Worm (Caenorhabditis elegans) whole organism, young adult: Measurements from ENCODE around the gene K02D10.3.

ENCODE experiments used
- B0019.2 ChIP-seq: fragments of 200-800 bp; sonication (Bioruptor generic); conservative IDR thresholded peaks from 2 replicates; pipeline ENCODE4 v1.3.6; 2022; ENCODE audit warnings: missing genetic modification reagents, missing genetic modification characterization, missing compliant biosample characterization
- B0035.1 ChIP-seq: sonication (generic microtip); optimal IDR thresholded peaks from 2 replicates; lab custom pipeline; 2016; ENCODE audit warnings: missing genetic modification characterization, mild to moderate bottlenecking, missing compliant biosample characterization, missing genotype, missing genetic modification reagents
- C06A6.2 ChIP-seq: fragments of 200-800 bp; sonication (Bioruptor generic); conservative IDR thresholded peaks from 2 replicates; pipeline ENCODE4 v1.3.6; 2022; ENCODE audit warnings: missing genetic modification characterization, missing compliant biosample characterization
- C17E4.6 ChIP-seq: fragments of 200-800 bp; sonication (Bioruptor generic); IDR thresholded peaks from 2 replicates; pipeline ENCODE4 v1.3.6; 2022; ENCODE audit warnings: missing genetic modification reagents, missing genetic modification characterization, missing compliant biosample characterization
- F22D6.2 ChIP-seq: sonication (generic microtip); optimal IDR thresholded peaks from 2 replicates; lab custom pipeline; 2016; ENCODE audit warnings: mild to moderate bottlenecking, missing genetic modification characterization, missing compliant biosample characterization
- F33H1.4 ChIP-seq: fragments of 200-800 bp; sonication (Bioruptor generic); IDR thresholded peaks from 2 replicates; pipeline ENCODE4 v1.3.6; 2022; ENCODE audit warnings: missing genetic modification reagents, missing genetic modification characterization, missing compliant biosample characterization
- F37B4.10 ChIP-seq: fragments of 200-800 bp; sonication (Bioruptor generic); IDR thresholded peaks from 2 replicates; pipeline ENCODE4 v1.3.6; 2022; ENCODE audit warnings: missing genetic modification characterization, missing compliant biosample characterization
- F39B2.1 ChIP-seq: fragments of 200-800 bp; sonication (Bioruptor generic); IDR thresholded peaks from 2 replicates; pipeline ENCODE4 v1.3.6; 2022; ENCODE audit warnings: missing genetic modification reagents, missing genetic modification characterization, missing compliant biosample characterization
- K12H6.12 ChIP-seq: fragments of 200-800 bp; sonication (Bioruptor generic); optimal IDR thresholded peaks from 2 replicates; lab custom pipeline; 2018; ENCODE audit warnings: mild to moderate bottlenecking, missing genetic modification characterization, missing compliant biosample characterization
- T26A5.8 ChIP-seq: sonication (generic microtip); optimal IDR thresholded peaks from 2 replicates; lab custom pipeline; 2016; ENCODE audit warnings: missing genetic modification characterization, missing compliant biosample characterization
- Y53F4B.3 ChIP-seq: fragments of 200-800 bp; sonication (Bioruptor generic); IDR thresholded peaks from 2 replicates; pipeline ENCODE4 v1.3.6; 2022; ENCODE audit warnings: missing genetic modification reagents, missing genetic modification characterization, missing compliant biosample characterization
- Y67H2A.10 ChIP-seq: fragments of 200-800 bp; sonication (Bioruptor generic); conservative IDR thresholded peaks from 2 replicates; pipeline ENCODE4 v1.3.6; 2022; ENCODE audit warnings: missing genetic modification reagents, missing genetic modification characterization, missing compliant biosample characterization
- Y79H2A.3 ChIP-seq: fragments of 200-800 bp; sonication (Bioruptor generic); conservative IDR thresholded peaks from 2 replicates; pipeline ENCODE4 v1.3.6; 2022; ENCODE audit warnings: missing genetic modification reagents, missing genetic modification characterization, missing compliant biosample characterization
- akir-1 ChIP-seq: fragments of 200-800 bp; sonication (Bioruptor generic); optimal IDR thresholded peaks from 2 replicates; lab custom pipeline; 2018; ENCODE audit warnings: mild to moderate bottlenecking, missing genetic modification characterization, moderate library complexity, missing compliant biosample characterization
- aptf-3 ChIP-seq: fragments of 200-800 bp; sonication (Bioruptor generic); IDR thresholded peaks from 2 replicates; pipeline ENCODE4 v1.3.6; 2022; ENCODE audit warnings: missing genetic modification characterization, missing compliant biosample characterization
- attf-3 ChIP-seq: fragments of 200-800 bp; sonication (Bioruptor generic); conservative IDR thresholded peaks from 2 replicates; pipeline ENCODE4 v1.3.6; 2022; ENCODE audit warnings: missing genetic modification reagents, missing genetic modification characterization, missing compliant biosample characterization
- bed-1 ChIP-seq: fragments of 200-800 bp; sonication (Bioruptor generic); IDR thresholded peaks from 2 replicates; pipeline ENCODE4 v1.3.6; 2022; ENCODE audit warnings: missing genetic modification reagents, missing genetic modification characterization, missing compliant biosample characterization
- bed-2 ChIP-seq: fragments of 200-800 bp; sonication (Bioruptor generic); IDR thresholded peaks from 2 replicates; pipeline ENCODE4 v1.3.6; 2022; ENCODE audit warnings: missing genetic modification reagents, missing genetic modification characterization, missing compliant biosample characterization
- cebp-1 ChIP-seq, 2 experiments: fragments of 200-800 bp in 1 of 2; sonication (Bioruptor generic) in 1 of 2; sonication (generic microtip) in 1 of 2; IDR thresholded peaks in 1 of 2; optimal IDR thresholded peaks in 1 of 2; 2 replicates each; pipeline versions ENCODE4 v1.3.6 to Lab custom; 2017 to 2022; ENCODE audit warnings: missing compliant biosample characterization in 2 of 2, missing genetic modification characterization in 2 of 2, mild to moderate bottlenecking in 1 of 2, missing genetic modification reagents in 1 of 2, moderate library complexity in 1 of 2
- ceh-27 ChIP-seq: fragments of 200-800 bp; sonication (Bioruptor generic); optimal IDR thresholded peaks from 2 replicates; lab custom pipeline; 2018; ENCODE audit warnings: mild to moderate bottlenecking, missing genetic modification characterization, moderate library complexity, missing compliant biosample characterization
- ceh-40 ChIP-seq: fragments of 200-800 bp; sonication (Bioruptor generic); IDR thresholded peaks from 2 replicates; pipeline ENCODE4 v1.3.6; 2022; ENCODE audit warnings: missing genetic modification characterization, missing compliant biosample characterization
- ceh-79 ChIP-seq: sonication (generic microtip); optimal IDR thresholded peaks from 2 replicates; lab custom pipeline; 2017; ENCODE audit warnings: mild to moderate bottlenecking, missing genetic modification characterization, missing compliant biosample characterization
- chd-7 ChIP-seq: sonication (generic microtip); optimal IDR thresholded peaks from 2 replicates; lab custom pipeline; 2016; ENCODE audit warnings: mild to moderate bottlenecking, missing genetic modification characterization, moderate library complexity, missing compliant biosample characterization
- dox-1 ChIP-seq: fragments of 200-800 bp; sonication (Bioruptor generic); IDR thresholded peaks from 2 replicates; pipeline ENCODE4 v1.3.6; 2022; ENCODE audit warnings: missing genetic modification reagents, missing genetic modification characterization, missing compliant biosample characterization
- dpl-1 ChIP-seq: fragments of 150-350 bp; optimal IDR thresholded peaks from 2 replicates; lab custom pipeline; 2014; ENCODE audit warnings: missing biosample characterization, missing genetic modification reagents, missing genetic modification characterization
- efl-1 ChIP-seq: fragments of 150-350 bp; optimal IDR thresholded peaks from 2 replicates; lab custom pipeline; 2014; ENCODE audit warnings: missing biosample characterization, missing genetic modification reagents, missing genetic modification characterization
- egl-18 ChIP-seq: fragments of 200-800 bp; sonication (Bioruptor generic); IDR thresholded peaks from 2 replicates; pipeline ENCODE4 v1.3.6; 2022; ENCODE audit warnings: missing genetic modification reagents, missing genetic modification characterization, missing compliant biosample characterization
- egl-44 ChIP-seq: fragments of 200-800 bp; sonication (Bioruptor generic); IDR thresholded peaks from 2 replicates; pipeline ENCODE4 v1.3.6; 2022; ENCODE audit warnings: missing genetic modification reagents, missing genetic modification characterization, missing compliant biosample characterization
- egrh-3 ChIP-seq: fragments of 200-800 bp; sonication (Bioruptor generic); IDR thresholded peaks from 2 replicates; pipeline ENCODE4 v1.3.6; 2022; ENCODE audit warnings: missing genetic modification reagents, missing genetic modification characterization, missing compliant biosample characterization
- ekl-4 ChIP-seq: fragments of 200-800 bp; sonication (Bioruptor generic); IDR thresholded peaks from 2 replicates; pipeline ENCODE4 v1.3.6; 2022; ENCODE audit warnings: missing genetic modification reagents, missing genetic modification characterization, missing compliant biosample characterization
- ets-4 ChIP-seq: fragments of 200-800 bp; sonication (Bioruptor generic); optimal IDR thresholded peaks from 2 replicates; lab custom pipeline; 2018; ENCODE audit warnings: mild to moderate bottlenecking, missing genetic modification characterization, missing compliant biosample characterization
- lin-40 ChIP-seq: sonication (generic microtip); optimal IDR thresholded peaks from 2 replicates; lab custom pipeline; 2016; ENCODE audit warnings: missing genetic modification characterization, mild to moderate bottlenecking, missing compliant biosample characterization, missing genotype, missing genetic modification reagents
- mcd-1 ChIP-seq: fragments of 200-800 bp; sonication (Bioruptor generic); IDR thresholded peaks from 2 replicates; pipeline ENCODE4 v1.3.6; 2022; ENCODE audit warnings: missing genetic modification reagents, missing genetic modification characterization, missing compliant biosample characterization
- nfya-2 ChIP-seq: fragments of 200-800 bp; sonication (Bioruptor generic); IDR thresholded peaks from 2 replicates; pipeline ENCODE4 v1.3.6; 2022; ENCODE audit warnings: missing genetic modification reagents, missing genetic modification characterization, missing compliant biosample characterization
- nhr-120 ChIP-seq: fragments of 200-800 bp; sonication (Bioruptor generic); IDR thresholded peaks from 2 replicates; pipeline ENCODE4 v1.3.6; 2022; ENCODE audit warnings: missing genetic modification characterization, missing compliant biosample characterization
- nhr-27 ChIP-seq: fragments of 200-800 bp; sonication (Bioruptor generic); optimal IDR thresholded peaks from 2 replicates; lab custom pipeline; 2018; ENCODE audit warnings: mild to moderate bottlenecking, missing genetic modification characterization, moderate library complexity, missing compliant biosample characterization
- rec-8 ChIP-seq, 2 experiments: sonication (generic microtip); optimal IDR thresholded peaks; 2 replicates each; lab custom pipeline; 2016; ENCODE audit warnings: mild to moderate bottlenecking in 2 of 2, missing genetic modification characterization in 2 of 2, missing genetic modification reagents in 2 of 2, missing genotype in 2 of 2, missing biosample characterization in 1 of 2, missing compliant biosample characterization in 1 of 2, moderate library complexity in 1 of 2
- repo-1 ChIP-seq: sonication (generic microtip); optimal IDR thresholded peaks from 2 replicates; lab custom pipeline; 2017; ENCODE audit warnings: mild to moderate bottlenecking, missing genetic modification characterization, missing compliant biosample characterization
- sdz-38 ChIP-seq: sonication (generic microtip); optimal IDR thresholded peaks from 2 replicates; lab custom pipeline; 2016; ENCODE audit warnings: missing genotype, missing genetic modification characterization, missing compliant biosample characterization
- snpc-1.1 ChIP-seq: sonication (generic microtip); optimal IDR thresholded peaks from 2 replicates; lab custom pipeline; 2017; ENCODE audit warnings: missing genetic modification characterization, mild to moderate bottlenecking, missing compliant biosample characterization, antibody characterized with exemption, moderate library complexity, missing genotype, missing genetic modification reagents; ENCODE audit not compliant: insufficient read depth
- snpc-1.3 ChIP-seq: sonication (generic microtip); optimal IDR thresholded peaks from 2 replicates; lab custom pipeline; 2017; ENCODE audit warnings: missing genetic modification characterization, mild to moderate bottlenecking, missing compliant biosample characterization, antibody characterized with exemption, moderate library complexity, missing genotype, missing genetic modification reagents; ENCODE audit not compliant: insufficient read depth
- snpc-3.4 ChIP-seq: sonication (generic microtip); optimal IDR thresholded peaks from 2 replicates; lab custom pipeline; 2017; ENCODE audit warnings: missing genetic modification characterization, mild to moderate bottlenecking, missing compliant biosample characterization, antibody characterized with exemption, moderate library complexity, missing genotype, missing genetic modification reagents
- tlf-1 ChIP-seq: fragments of 200-800 bp; sonication (Bioruptor generic); optimal IDR thresholded peaks from 2 replicates; lab custom pipeline; 2018; ENCODE audit warnings: mild to moderate bottlenecking, missing genetic modification characterization, missing compliant biosample characterization
- unc-62 ChIP-seq: fragments of 150-350 bp; optimal IDR thresholded peaks from 2 replicates; lab custom pipeline; 2014; ENCODE audit warnings: missing biosample characterization, missing genetic modification reagents, missing genetic modification characterization
- zim-3 ChIP-seq: sonication (generic microtip); optimal IDR thresholded peaks from 2 replicates; lab custom pipeline; 2017; ENCODE audit warnings: mild to moderate bottlenecking, missing genetic modification characterization, moderate library complexity, missing compliant biosample characterization
- ztf-22 ChIP-seq: fragments of 200-800 bp; sonication (Bioruptor generic); optimal IDR thresholded peaks from 2 replicates; lab custom pipeline; 2018; ENCODE audit warnings: mild to moderate bottlenecking, missing genetic modification characterization, moderate library complexity, missing compliant biosample characterization
- ztf-6 ChIP-seq: fragments of 200-800 bp; sonication (Bioruptor generic); IDR thresholded peaks from 2 replicates; pipeline ENCODE4 v1.3.6; 2022; ENCODE audit warnings: missing genetic modification reagents, missing genetic modification characterization, missing compliant biosample characterization

The K02D10.3 gene

ce11 chrIII:8795595-8796141, 23.9 kb upstream of the K02D10.3 start (continued):
- TF ChIP-seq cebp-1 (GFP tag; IDR thresholded peaks at IDR 0.05; lab: Robert Waterston, UW) (peak; percentile 25; the same call in 1 of the 2 replicates), cebp-1 (tag; optimal IDR thresholded peaks at IDR 0.05; lab: Kevin White, UChicago) (peak; percentile 88), C17E4.6 (GFP tag; lab: Robert Waterston, UW) (no peak), F39B2.1 (GFP tag; lab: Robert Waterston, UW) (no peak), snpc-1.3 (tag; lab: Kevin White, UChicago) (peak; percentile 49), Y53F4B.3 (GFP tag; lab: Robert Waterston, UW) (no peak), rec-8 (tag; optimal IDR thresholded peaks at IDR 0.05; lab: Kevin White, UChicago) (peak in 1 of 2 experiments; percentile 5), dpl-1 (peak; percentile 6), chd-7 (tag; lab: Kevin White, UChicago) (peak; percentile 96), ztf-22 (peak; percentile 43), T26A5.8 (no peak), bed-2 (GFP tag; lab: Robert Waterston, UW) (peak; percentile 69; the same call in 1 of the 2 replicates), nhr-27 (tag; lab: Kevin White, UChicago) (no peak), unc-62 (GFP tag; lab: Kevin White, UChicago) (peak; percentile 63), efl-1 (GFP tag; lab: Kevin White, UChicago) (no peak), tlf-1 (GFP tag; lab: Kevin White, UChicago) (peak; percentile 67), egrh-3 (GFP tag; lab: Robert Waterston, UW) (peak; percentile 37), attf-3 (GFP tag; lab: Robert Waterston, UW) (no peak), ets-4 (peak; percentile 61), mcd-1 (peak; percentile 81), F33H1.4 (GFP tag; lab: Robert Waterston, UW) (no peak), egl-44 (GFP tag; lab: Robert Waterston, UW) (peak; percentile 74), ztf-6 (GFP tag; lab: Robert Waterston, UW) (peak; percentile 56; the same call in 1 of the 2 replicates), lin-40 (peak; percentile 96), Y67H2A.10 (GFP tag; lab: Robert Waterston, UW) (peak; percentile 46; the same call in 1 of the 2 replicates), F37B4.10 (GFP tag; lab: Robert Waterston, UW) (no peak), akir-1 (GFP tag; lab: Kevin White, UChicago) (peak; percentile 59), nhr-120 (no peak), dox-1 (GFP tag; lab: Robert Waterston, UW) (peak; percentile 90), ceh-27 (GFP tag; lab: Kevin White, UChicago) (peak; percentile 93), C06A6.2 (peak; percentile 89), egl-18 (GFP tag; lab: Robert Waterston, UW) (peak; percentile 82), B0019.2 (GFP tag; lab: Robert Waterston, UW) (no peak; the same call in 1 of the 2 replicates), sdz-38 (tag; lab: Kevin White, UChicago) (no peak), zim-3 (tag; lab: Kevin White, UChicago) (no peak), snpc-1.1 (tag; lab: Kevin White, UChicago) (no peak), K12H6.12 (tag; lab: Kevin White, UChicago) (peak; percentile 96), F22D6.2 (tag; lab: Kevin White, UChicago) (no peak), repo-1 (tag; lab: Kevin White, UChicago) (peak; percentile 74), ceh-40 (no peak), B0035.1 (tag; lab: Kevin White, UChicago) (peak; percentile 37), ekl-4 (peak; percentile 69), nfya-2 (no peak), bed-1 (GFP tag; lab: Robert Waterston, UW) (peak; percentile 56; the same call in 1 of the 2 replicates), Y79H2A.3 (GFP tag; lab: Robert Waterston, UW) (no peak), aptf-3 (no peak), snpc-3.4 (peak; percentile 44), ceh-79 (tag; lab: Kevin White, UChicago) (no peak)
